Worm (Caenorhabditis elegans) whole organism, L1 larva: ENCODE measurements around the gene dml-1.

Experiments used
- ama-1 ChIP-seq: fragments of 150-350 bp; optimal IDR thresholded peaks from 2 replicates; lab custom pipeline; 2014
- efl-3 ChIP-seq: fragments of 200-800 bp; sonication (Bioruptor generic); optimal IDR thresholded peaks from 2 replicates; lab custom pipeline; 2018; ENCODE audit warnings: mild to moderate bottlenecking, missing genetic modification characterization, missing compliant biosample characterization
- grh-1 ChIP-seq: fragments of 200-800 bp; sonication (Bioruptor generic); IDR thresholded peaks from 2 replicates; pipeline ENCODE4 v1.3.6; 2022; ENCODE audit warnings: missing genetic modification reagents, missing genetic modification characterization, missing compliant biosample characterization
- hpl-2 ChIP-seq: fragments of 150-350 bp; optimal IDR thresholded peaks from 2 replicates; lab custom pipeline; 2014; ENCODE audit warnings: missing biosample characterization, missing genetic modification reagents, missing genetic modification characterization
- jun-1 ChIP-seq: fragments of 150-350 bp; optimal IDR thresholded peaks from 2 replicates; lab custom pipeline; 2014; ENCODE audit warnings: missing biosample characterization, missing genetic modification reagents, missing genetic modification characterization
- nhr-28 ChIP-seq: fragments of 150-350 bp; optimal IDR thresholded peaks from 2 replicates; lab custom pipeline; 2014; ENCODE audit warnings: missing biosample characterization, missing genetic modification characterization
- nhr-71 ChIP-seq: sonication (generic microtip); optimal IDR thresholded peaks from 2 replicates; lab custom pipeline; 2016; ENCODE audit warnings: mild to moderate bottlenecking, missing genetic modification characterization, moderate library complexity, missing compliant biosample characterization
- nhr-76 ChIP-seq: sonication (generic microtip); optimal IDR thresholded peaks from 2 replicates; lab custom pipeline; 2017; ENCODE audit warnings: missing biosample characterization, missing genetic modification characterization
- rnt-1 ChIP-seq: sonication (generic microtip); optimal IDR thresholded peaks from 2 replicates; lab custom pipeline; 2016; ENCODE audit warnings: mild to moderate bottlenecking, missing genetic modification characterization, moderate library complexity, missing compliant biosample characterization
- unc-62 ChIP-seq: fragments of 150-350 bp; optimal IDR thresholded peaks from 2 replicates; lab custom pipeline; 2014; ENCODE audit warnings: missing biosample characterization, missing genetic modification reagents, missing genetic modification characterization
- ztf-4 ChIP-seq: fragments of 150-350 bp; optimal IDR thresholded peaks from 2 replicates; lab custom pipeline; 2014; ENCODE audit warnings: missing biosample characterization, missing genetic modification characterization

DNA sequence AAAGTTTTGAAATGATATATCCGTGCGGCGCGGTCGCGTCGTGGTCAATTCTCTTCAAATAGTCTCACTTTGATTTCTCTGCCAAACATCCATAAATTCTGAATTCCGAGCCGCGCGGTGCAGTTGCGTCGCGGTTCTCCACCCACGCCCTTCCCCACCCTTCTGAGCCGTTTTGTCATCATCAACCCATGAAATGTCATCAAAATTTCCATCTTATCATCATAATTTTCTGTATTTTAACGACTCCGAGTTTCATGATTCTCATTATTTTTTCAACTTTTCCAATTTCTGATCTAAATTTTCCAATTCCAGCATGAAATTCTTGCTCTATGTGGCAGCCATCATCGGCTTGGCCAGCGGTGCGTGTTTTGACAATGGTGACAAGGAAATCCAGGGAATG, 44.6 kb upstream of the dml-1 start, which contains the start of gene clec-84:
- TF ChIP-seq jun-1 (no peak), nhr-71 (tag; lab: Kevin White, UChicago) (no peak), nhr-76 (no peak), rnt-1 (no peak), efl-3 (GFP tag; lab: Kevin White, UChicago) (no peak), nhr-28 (no peak), ztf-4 (no peak), unc-62 (GFP tag; lab: Kevin White, UChicago) (no peak), ama-1 (no peak), hpl-2 (GFP tag; lab: Kevin White, UChicago) (no peak), grh-1 (GFP tag; lab: Robert Waterston, UW) (no peak)
